Worm (Caenorhabditis elegans): ENCODE results near the gene vhl-1.

vhl-1 gene

ce11 chrX:11279276-11279675, 27.9 kb upstream of the vhl-1 start, which contains the start of gene F38B2.2 (continued):
- no peak for TF ChIP-seq ama-1 (optimal IDR thresholded peaks at IDR 0.05)

- TF ChIP-seq madf-5 (GFP tag; IDR thresholded peaks at IDR 0.05) (no peak), rbr-2 (tag; optimal IDR thresholded peaks at IDR 0.05) (no peak), nhr-76 (tag; optimal IDR thresholded peaks at IDR 0.05) (no peak), daf-19 (GFP tag; conservative IDR thresholded peaks at IDR 0.05) (no peak), unc-39 (tag; optimal IDR thresholded peaks at IDR 0.05) (no peak), tra-1 (GFP tag; IDR thresholded peaks at IDR 0.05) (no peak), aha-1 (tag) (peak; percentile 26)
These were observed 26.0 kb upstream of the vhl-1 start, which contains the start of gene F38B2.6 for ce11 chrX:11281148-11281547. Gene F38B2.6, minus strand, starts transcription at chrX:11281248.

- TF ChIP-seq aha-1 (tag) (peak; percentile 43), lim-7 (GFP tag; IDR thresholded peaks at IDR 0.05) (no peak)
These were observed 20.9 kb upstream of the vhl-1 start, which contains the start of gene F38B2.3 for ce11 chrX:11286246-11286645. Gene F38B2.3, minus strand, starts transcription at chrX:11286346.

ce11 chrX:11287617-11288016, 19.5 kb upstream of the vhl-1 start, which contains the start of gene F38B2.4:
Gene F38B2.4, minus strand, starts transcription at chrX:11287717.
- no peak for TF ChIP-seq ceh-32 (tag; optimal IDR thresholded peaks at IDR 0.05; ENCODE audit: poor library complexity)
- no peak for TF ChIP-seq Y105C5A.15 (GFP tag; IDR thresholded peaks at IDR 0.05)
- TF ChIP-seq aha-1 (tag): peak; percentile 46
- TF ChIP-seq F26F4.8 (GFP tag; conservative IDR thresholded peaks at IDR 0.05): no peak
- peak in 1 of 2 experiments; percentile 40 for TF ChIP-seq unc-62 (GFP tag; optimal IDR thresholded peaks at IDR 0.05 in 1 of 2)
- TF ChIP-seq unc-62 (tag; optimal IDR thresholded peaks at IDR 0.05): no peak
- TF ChIP-seq vab-7 (GFP tag; IDR thresholded peaks at IDR 0.05): no peak
- no peak for TF ChIP-seq nhr-42 (GFP tag; IDR thresholded peaks at IDR 0.05)
- no peak for TF ChIP-seq mdt-29 (GFP tag; IDR thresholded peaks at IDR 0.05)
- TF ChIP-seq lin-39 (tag; optimal IDR thresholded peaks at IDR 0.05): no peak
- TF ChIP-seq daf-16 (GFP tag; optimal IDR thresholded peaks at IDR 0.05): no peak
- no peak for TF ChIP-seq daf-16 (tag; optimal IDR thresholded peaks at IDR 0.05)
- no peak for TF ChIP-seq F10B5.3 (tag; optimal IDR thresholded peaks at IDR 0.05)
- no peak for TF ChIP-seq nhr-102 (tag; optimal IDR thresholded peaks at IDR 0.05)
- TF ChIP-seq Y5F2A.4 (GFP tag; optimal IDR thresholded peaks at IDR 0.05): no peak
- no peak for TF ChIP-seq ama-1 (optimal IDR thresholded peaks at IDR 0.05)
- no peak for TF ChIP-seq D1046.2 (GFP tag; IDR thresholded peaks at IDR 0.05)
- no peak for TF ChIP-seq nhr-77 (tag; optimal IDR thresholded peaks at IDR 0.05)
- TF ChIP-seq dmd-9 (GFP tag; IDR thresholded peaks at IDR 0.05): no peak
- no peak for TF ChIP-seq nhr-111 (GFP tag; optimal IDR thresholded peaks at IDR 0.05)
- TF ChIP-seq hif-1 (tag; optimal IDR thresholded peaks at IDR 0.05): peak in 1 of 2 experiments; percentile 23
- no peak for TF ChIP-seq ceh-44 (GFP tag; IDR thresholded peaks at IDR 0.05)
- no peak for TF ChIP-seq ceh-82 (tag; optimal IDR thresholded peaks at IDR 0.05)

ce11 chrX:11289925-11290324, 17.2 kb upstream of the vhl-1 start:
- TF ChIP-seq egl-27 (tag; optimal IDR thresholded peaks at IDR 0.05) (no peak), unc-130 (GFP tag; optimal IDR thresholded peaks at IDR 0.05) (no peak), ceh-32 (tag; optimal IDR thresholded peaks at IDR 0.05; ENCODE audit: poor library complexity) (no peak), pqm-1 (tag; optimal IDR thresholded peaks at IDR 0.05) (peak; percentile 78), sdz-12 (GFP tag; optimal IDR thresholded peaks at IDR 0.05) (no peak), mdt-29 (GFP tag; IDR thresholded peaks at IDR 0.05) (no peak), nhr-41 (GFP tag; IDR thresholded peaks at IDR 0.05) (no peak), nhr-42 (GFP tag; IDR thresholded peaks at IDR 0.05) (no peak), attf-4 (tag; optimal IDR thresholded peaks at IDR 0.05) (no peak), ceh-62 (tag; optimal IDR thresholded peaks at IDR 0.05) (no peak), lin-13 (GFP tag; optimal IDR thresholded peaks at IDR 0.05) (no peak), pha-4 (GFP tag; IDR thresholded peaks at IDR 0.05) (no peak), pha-4 (tag; optimal IDR thresholded peaks at IDR 0.05) (no peak), aly-2 (tag; optimal IDR thresholded peaks at IDR 0.05) (no peak), nhr-28 (tag; optimal IDR thresholded peaks at IDR 0.05) (peak; percentile 81), gei-8 (GFP tag; optimal IDR thresholded peaks at IDR 0.05) (no peak), tra-1 (GFP tag; IDR thresholded peaks at IDR 0.05) (no peak), ztf-11 (tag; optimal IDR thresholded peaks at IDR 0.05) (no peak), duxl-1 (tag; optimal IDR thresholded peaks at IDR 0.05; ENCODE audit: poor library complexity) (no peak), ceh-28 (tag; optimal IDR thresholded peaks at IDR 0.05) (no peak), nhr-25 (tag; optimal IDR thresholded peaks at IDR 0.05; ENCODE audit: borderline replicate concordance, insufficient read depth) (no peak)

Data from whole organism, L4 larva.